Worm (Caenorhabditis elegans) whole organism, mixed stage, embryonic: ENCODE measurements around the gene ZK185.1.

ENCODE experiments used
- M03D4.4 ChIP-seq: sonication (generic microtip); optimal IDR thresholded peaks from 2 replicates; lab custom pipeline; 2017; ENCODE audit warnings: mild to moderate bottlenecking, missing genetic modification characterization, missing compliant biosample characterization
- bed-3 ChIP-seq: fragments of 200-800 bp; sonication (Bioruptor generic); optimal IDR thresholded peaks from 3 replicates; lab custom pipeline; 2018; ENCODE audit warnings: mild to moderate bottlenecking, missing genetic modification characterization, moderate library complexity, missing compliant biosample characterization
- blmp-1 ChIP-seq: fragments of 150-350 bp; optimal IDR thresholded peaks from 2 replicates; lab custom pipeline; 2014; ENCODE audit warnings: missing biosample characterization, missing genetic modification characterization
- ceh-39 ChIP-seq: fragments of 150-350 bp; optimal IDR thresholded peaks from 2 replicates; lab custom pipeline; 2014; ENCODE audit warnings: missing biosample characterization, missing genetic modification characterization
- ceh-83 ChIP-seq: fragments of 200-800 bp; sonication (Bioruptor generic); optimal IDR thresholded peaks from 2 replicates; lab custom pipeline; 2018; ENCODE audit warnings: mild to moderate bottlenecking, missing genetic modification characterization, missing compliant biosample characterization
- ces-1 ChIP-seq: fragments of 150-350 bp; optimal IDR thresholded peaks from 2 replicates; lab custom pipeline; 2014; ENCODE audit warnings: missing biosample characterization, missing genetic modification reagents, missing genetic modification characterization
- cnd-1 ChIP-seq: fragments of 200-800 bp; sonication (Bioruptor generic); optimal IDR thresholded peaks from 2 replicates; lab custom pipeline; 2018; ENCODE audit warnings: mild to moderate bottlenecking, missing genetic modification characterization, missing compliant biosample characterization
- drap-1 ChIP-seq: fragments of 200-800 bp; sonication (Bioruptor generic); optimal IDR thresholded peaks from 3 replicates; lab custom pipeline; 2018; ENCODE audit warnings: mild to moderate bottlenecking, missing genetic modification characterization, missing compliant biosample characterization
- elt-1 ChIP-seq: sonication (generic microtip); optimal IDR thresholded peaks from 2 replicates; lab custom pipeline; 2017; ENCODE audit warnings: missing genetic modification characterization, mild to moderate bottlenecking, missing compliant biosample characterization, antibody characterized with exemption, moderate library complexity, borderline replicate concordance; ENCODE audit not compliant: insufficient read depth
- elt-3 ChIP-seq: fragments of 150-350 bp; optimal IDR thresholded peaks from 2 replicates; lab custom pipeline; 2014; ENCODE audit warnings: missing biosample characterization, missing genetic modification characterization
- flh-1 ChIP-seq: fragments of 200-800 bp; sonication (Bioruptor generic); optimal IDR thresholded peaks from 2 replicates; lab custom pipeline; 2018; ENCODE audit warnings: mild to moderate bottlenecking, missing genetic modification characterization, moderate library complexity, missing compliant biosample characterization
- ham-2 ChIP-seq: fragments of 200-800 bp; sonication (Bioruptor generic); optimal IDR thresholded peaks from 2 replicates; lab custom pipeline; 2018; ENCODE audit warnings: mild to moderate bottlenecking, missing genetic modification characterization, missing compliant biosample characterization
- hlh-1 ChIP-seq: fragments of 150-350 bp; optimal IDR thresholded peaks from 2 replicates; lab custom pipeline; 2014; ENCODE audit warnings: missing biosample characterization, missing genetic modification reagents, missing genetic modification characterization
- lin-13 ChIP-seq: fragments of 150-350 bp; optimal IDR thresholded peaks from 2 replicates; lab custom pipeline; 2014; ENCODE audit warnings: missing biosample characterization, missing genetic modification characterization
- lin-32 ChIP-seq: fragments of 200-800 bp; sonication (Bioruptor generic); optimal IDR thresholded peaks from 2 replicates; lab custom pipeline; 2018; ENCODE audit warnings: mild to moderate bottlenecking, missing genetic modification characterization, missing compliant biosample characterization
- lsy-2 ChIP-seq: fragments of 150-350 bp; optimal IDR thresholded peaks from 2 replicates; lab custom pipeline; 2014; ENCODE audit warnings: missing biosample characterization, missing genetic modification characterization
- mab-5 ChIP-seq: fragments of 150-350 bp; optimal IDR thresholded peaks from 2 replicates; lab custom pipeline; 2014; ENCODE audit warnings: missing biosample characterization, missing genetic modification characterization
- mep-1 ChIP-seq: fragments of 150-350 bp; optimal IDR thresholded peaks from 2 replicates; lab custom pipeline; 2017; ENCODE audit warnings: missing biosample characterization, missing genetic modification reagents, missing genetic modification characterization, inconsistent platforms
- mls-2 ChIP-seq: sonication (generic microtip); optimal IDR thresholded peaks from 2 replicates; lab custom pipeline; 2016; ENCODE audit warnings: mild to moderate bottlenecking, missing genetic modification characterization, moderate library complexity, missing compliant biosample characterization
- nhr-12 ChIP-seq: fragments of 150-350 bp; optimal IDR thresholded peaks from 2 replicates; lab custom pipeline; 2014; ENCODE audit warnings: missing biosample characterization, missing genetic modification characterization
- nhr-2 ChIP-seq: fragments of 150-350 bp; optimal IDR thresholded peaks from 2 replicates; lab custom pipeline; 2014; ENCODE audit warnings: missing biosample characterization, missing genetic modification characterization
- nhr-237 ChIP-seq: fragments of 150-350 bp; optimal IDR thresholded peaks from 2 replicates; lab custom pipeline; 2014; ENCODE audit warnings: missing biosample characterization, missing genetic modification characterization
- nhr-28 ChIP-seq: fragments of 150-350 bp; optimal IDR thresholded peaks from 2 replicates; lab custom pipeline; 2014; ENCODE audit warnings: missing biosample characterization, missing genetic modification characterization
- nhr-76 ChIP-seq: sonication (generic microtip); optimal IDR thresholded peaks from 2 replicates; lab custom pipeline; 2017; ENCODE audit warnings: missing biosample characterization, missing genetic modification characterization
- pha-4 ChIP-seq: fragments of 150-350 bp; optimal IDR thresholded peaks from 2 replicates; lab custom pipeline; 2018; ENCODE audit warnings: missing biosample characterization, missing genetic modification reagents, missing genetic modification characterization
- sem-2 ChIP-seq: fragments of 200-800 bp; sonication (Bioruptor generic); optimal IDR thresholded peaks from 2 replicates; lab custom pipeline; 2018; ENCODE audit warnings: mild to moderate bottlenecking, missing genetic modification characterization, missing compliant biosample characterization
- sptf-1 ChIP-seq: sonication (generic microtip); optimal IDR thresholded peaks from 2 replicates; lab custom pipeline; 2017; ENCODE audit warnings: mild to moderate bottlenecking, missing genetic modification characterization, moderate library complexity, missing compliant biosample characterization
- tbx-8 ChIP-seq: fragments of 200-800 bp; sonication (Bioruptor generic); optimal IDR thresholded peaks from 2 replicates; lab custom pipeline; 2018; ENCODE audit warnings: mild to moderate bottlenecking, missing genetic modification characterization, moderate library complexity, missing compliant biosample characterization
- unc-39 ChIP-seq: fragments of 150-350 bp; optimal IDR thresholded peaks from 2 replicates; lab custom pipeline; 2014; ENCODE audit warnings: missing biosample characterization, missing genetic modification characterization
- unc-62 ChIP-seq: fragments of 150-350 bp; optimal IDR thresholded peaks from 2 replicates; lab custom pipeline; 2014; ENCODE audit warnings: missing biosample characterization, missing genetic modification reagents, missing genetic modification characterization
- zip-8 ChIP-seq: fragments of 150-350 bp; optimal IDR thresholded peaks from 2 replicates; lab custom pipeline; 2014; ENCODE audit warnings: missing biosample characterization, missing genetic modification characterization
- ztf-11 ChIP-seq: fragments of 150-350 bp; optimal IDR thresholded peaks from 2 replicates; lab custom pipeline; 2014; ENCODE audit warnings: missing biosample characterization, missing genetic modification characterization

Gene ZK185.1

ce11 chrIV:4576847-4577246 lies 28.5 kb downstream of the ZK185.1 start:
- TF ChIP-seq ztf-11 (no peak), mls-2 (tag; lab: Kevin White, UChicago) (no peak), flh-1 (GFP tag; lab: Kevin White, UChicago) (no peak), bed-3 (GFP tag; lab: Kevin White, UChicago) (no peak), ceh-39 (tag; lab: Kevin White, UChicago) (no peak), nhr-76 (no peak), sptf-1 (tag; lab: Kevin White, UChicago) (no peak), ceh-83 (GFP tag; lab: Kevin White, UChicago) (no peak), nhr-2 (no peak), sem-2 (GFP tag; lab: Kevin White, UChicago) (no peak), ces-1 (GFP tag; lab: Kevin White, UChicago) (no peak), ham-2 (GFP tag; lab: Kevin White, UChicago) (no peak), nhr-28 (tag; lab: Kevin White, UChicago) (no peak), nhr-12 (tag; lab: Kevin White, UChicago) (no peak), hlh-1 (tag; lab: Kevin White, UChicago) (no peak), tbx-8 (GFP tag; lab: Kevin White, UChicago) (no peak), elt-3 (tag; lab: Kevin White, UChicago) (no peak), unc-62 (GFP tag; lab: Kevin White, UChicago) (no peak), drap-1 (GFP tag; lab: Kevin White, UChicago) (no peak), M03D4.4 (tag; lab: Kevin White, UChicago) (no peak)
- TF ChIP-seq, all 35 proteins: peak for 0

- no peak for TF ChIP-seq pha-4 (tag; lab: Kevin White, UChicago)
- no peak for TF ChIP-seq mab-5 (tag; lab: Kevin White, UChicago)
- TF ChIP-seq ham-2 (GFP tag; lab: Kevin White, UChicago), result no peak
- TF ChIP-seq lin-13 (tag; lab: Kevin White, UChicago), result no peak
- no peak for TF ChIP-seq mep-1
- no peak for TF ChIP-seq elt-1
- TF ChIP-seq lsy-2, result no peak
- no peak for TF ChIP-seq ceh-39 (tag; lab: Kevin White, UChicago)
- no peak for TF ChIP-seq unc-39
- no peak for TF ChIP-seq tbx-8 (GFP tag; lab: Kevin White, UChicago)
- TF ChIP-seq nhr-237 (tag; lab: Kevin White, UChicago), result no peak
Measured at ce11 chrIV:4579472-4579871, 31.1 kb downstream of the ZK185.1 start.

ce11 chrIV:4585991-4586390 lies 37.6 kb downstream of the ZK185.1 start:
- peak; percentile 26 for TF ChIP-seq mep-1
- TF ChIP-seq mls-2 (tag; lab: Kevin White, UChicago), result no peak
- TF ChIP-seq bed-3 (GFP tag; lab: Kevin White, UChicago), result no peak
- TF ChIP-seq nhr-76, result no peak
- no peak for TF ChIP-seq ztf-11
- TF ChIP-seq ces-1 (GFP tag; lab: Kevin White, UChicago), result peak; percentile 100
- TF ChIP-seq, all 35 proteins: peak for 2

- no peak for TF ChIP-seq ceh-39 (tag; lab: Kevin White, UChicago)
- no peak for TF ChIP-seq zip-8 (tag; lab: Kevin White, UChicago)
- TF ChIP-seq mab-5 (tag; lab: Kevin White, UChicago), result no peak
- no peak for TF ChIP-seq flh-1 (GFP tag; lab: Kevin White, UChicago)
- TF ChIP-seq nhr-237 (tag; lab: Kevin White, UChicago), result no peak
- no peak for TF ChIP-seq lsy-2
- no peak for TF ChIP-seq ces-1 (GFP tag; lab: Kevin White, UChicago)
- no peak for TF ChIP-seq blmp-1 (tag; lab: Kevin White, UChicago)
- no peak for TF ChIP-seq lin-32
Measured at ce11 chrIV:4587532-4587931, 39.2 kb downstream of the ZK185.1 start.

- TF ChIP-seq cnd-1 (tag; lab: Kevin White, UChicago), result peak; percentile 0
- TF ChIP-seq ham-2 (GFP tag; lab: Kevin White, UChicago), result peak; percentile 41
- peak; percentile 31 for TF ChIP-seq pha-4 (tag; lab: Kevin White, UChicago)
- no peak for TF ChIP-seq flh-1 (GFP tag; lab: Kevin White, UChicago)
Measured at ce11 chrIV:4588408-4588807, 40.1 kb downstream of the ZK185.1 start.
